Worm (Caenorhabditis elegans): Measurements from ENCODE around the gene ckb-2.

DNA sequence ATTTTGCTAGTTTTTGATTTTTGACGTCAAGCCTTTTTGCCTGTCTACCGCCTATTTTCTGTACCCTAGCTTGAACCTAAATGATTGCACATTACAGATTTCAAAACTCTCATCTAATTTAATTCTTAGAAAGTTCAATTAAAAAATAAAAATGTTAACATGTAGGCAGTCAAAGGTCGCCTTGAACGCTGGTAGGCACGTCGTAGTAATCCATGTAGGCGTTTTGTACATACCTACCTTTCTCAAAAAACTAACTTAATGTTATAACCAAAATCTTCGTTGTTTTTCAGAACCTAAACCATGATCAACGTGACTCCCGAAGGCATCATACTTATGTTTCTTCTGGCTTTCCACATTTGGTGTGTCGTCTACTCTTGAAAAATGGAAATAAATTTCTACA, 43.9 kb upstream of the ckb-2 start, which contains the start of gene H38K22.9:
- TF ChIP-seq ztf-29 (GFP tag; IDR thresholded peaks at IDR 0.05): no peak
- TF ChIP-seq flt-1 (GFP tag; IDR thresholded peaks at IDR 0.05): no peak
- no peak for TF ChIP-seq tab-1 (GFP tag; IDR thresholded peaks at IDR 0.05)
- TF ChIP-seq T22C8.4 (GFP tag; IDR thresholded peaks at IDR 0.05): no peak
